Worm (Caenorhabditis elegans) whole organism, mixed stage, embryonic: Measurements from ENCODE around the gene piki-1.
A peak's percentile ranks its signal among the peaks of the same experiment; 100 is the strongest.

ENCODE experiments used
- M03D4.4 ChIP-seq: sonication (generic microtip); optimal IDR thresholded peaks from 2 replicates; lab custom pipeline; 2017; ENCODE audit warnings: mild to moderate bottlenecking, missing genetic modification characterization, missing compliant biosample characterization
- bed-3 ChIP-seq: fragments of 200-800 bp; sonication (Bioruptor generic); optimal IDR thresholded peaks from 3 replicates; lab custom pipeline; 2018; ENCODE audit warnings: mild to moderate bottlenecking, missing genetic modification characterization, moderate library complexity, missing compliant biosample characterization
- blmp-1 ChIP-seq: fragments of 150-350 bp; optimal IDR thresholded peaks from 2 replicates; lab custom pipeline; 2014; ENCODE audit warnings: missing biosample characterization, missing genetic modification characterization
- ceh-43 ChIP-seq: fragments of 200-800 bp; sonication (Bioruptor generic); optimal IDR thresholded peaks from 2 replicates; lab custom pipeline; 2018; ENCODE audit warnings: mild to moderate bottlenecking, missing genetic modification characterization, moderate library complexity, missing compliant biosample characterization
- ces-1 ChIP-seq: fragments of 150-350 bp; optimal IDR thresholded peaks from 2 replicates; lab custom pipeline; 2014; ENCODE audit warnings: missing biosample characterization, missing genetic modification reagents, missing genetic modification characterization
- cnd-1 ChIP-seq: fragments of 200-800 bp; sonication (Bioruptor generic); optimal IDR thresholded peaks from 2 replicates; lab custom pipeline; 2018; ENCODE audit warnings: mild to moderate bottlenecking, missing genetic modification characterization, missing compliant biosample characterization
- elt-1 ChIP-seq: sonication (generic microtip); optimal IDR thresholded peaks from 2 replicates; lab custom pipeline; 2017; ENCODE audit warnings: missing genetic modification characterization, mild to moderate bottlenecking, missing compliant biosample characterization, antibody characterized with exemption, moderate library complexity, borderline replicate concordance; ENCODE audit not compliant: insufficient read depth
- elt-3 ChIP-seq: fragments of 150-350 bp; optimal IDR thresholded peaks from 2 replicates; lab custom pipeline; 2014; ENCODE audit warnings: missing biosample characterization, missing genetic modification characterization
- flh-1 ChIP-seq: fragments of 200-800 bp; sonication (Bioruptor generic); optimal IDR thresholded peaks from 2 replicates; lab custom pipeline; 2018; ENCODE audit warnings: mild to moderate bottlenecking, missing genetic modification characterization, moderate library complexity, missing compliant biosample characterization
- ham-2 ChIP-seq: fragments of 200-800 bp; sonication (Bioruptor generic); optimal IDR thresholded peaks from 2 replicates; lab custom pipeline; 2018; ENCODE audit warnings: mild to moderate bottlenecking, missing genetic modification characterization, missing compliant biosample characterization
- hlh-1 ChIP-seq: fragments of 150-350 bp; optimal IDR thresholded peaks from 2 replicates; lab custom pipeline; 2014; ENCODE audit warnings: missing biosample characterization, missing genetic modification reagents, missing genetic modification characterization
- lin-13 ChIP-seq: fragments of 150-350 bp; optimal IDR thresholded peaks from 2 replicates; lab custom pipeline; 2014; ENCODE audit warnings: missing biosample characterization, missing genetic modification characterization
- lin-32 ChIP-seq: fragments of 200-800 bp; sonication (Bioruptor generic); optimal IDR thresholded peaks from 2 replicates; lab custom pipeline; 2018; ENCODE audit warnings: mild to moderate bottlenecking, missing genetic modification characterization, missing compliant biosample characterization
- lsy-2 ChIP-seq: fragments of 150-350 bp; optimal IDR thresholded peaks from 2 replicates; lab custom pipeline; 2014; ENCODE audit warnings: missing biosample characterization, missing genetic modification characterization
- mab-5 ChIP-seq: fragments of 150-350 bp; optimal IDR thresholded peaks from 2 replicates; lab custom pipeline; 2014; ENCODE audit warnings: missing biosample characterization, missing genetic modification characterization
- mep-1 ChIP-seq: fragments of 150-350 bp; optimal IDR thresholded peaks from 2 replicates; lab custom pipeline; 2017; ENCODE audit warnings: missing biosample characterization, missing genetic modification reagents, missing genetic modification characterization, inconsistent platforms
- mls-2 ChIP-seq: sonication (generic microtip); optimal IDR thresholded peaks from 2 replicates; lab custom pipeline; 2016; ENCODE audit warnings: mild to moderate bottlenecking, missing genetic modification characterization, moderate library complexity, missing compliant biosample characterization
- nhr-2 ChIP-seq: fragments of 150-350 bp; optimal IDR thresholded peaks from 2 replicates; lab custom pipeline; 2014; ENCODE audit warnings: missing biosample characterization, missing genetic modification characterization
- nhr-237 ChIP-seq: fragments of 150-350 bp; optimal IDR thresholded peaks from 2 replicates; lab custom pipeline; 2014; ENCODE audit warnings: missing biosample characterization, missing genetic modification characterization
- nhr-28 ChIP-seq: fragments of 150-350 bp; optimal IDR thresholded peaks from 2 replicates; lab custom pipeline; 2014; ENCODE audit warnings: missing biosample characterization, missing genetic modification characterization
- nhr-76 ChIP-seq: sonication (generic microtip); optimal IDR thresholded peaks from 2 replicates; lab custom pipeline; 2017; ENCODE audit warnings: missing biosample characterization, missing genetic modification characterization
- pha-4 ChIP-seq: fragments of 150-350 bp; optimal IDR thresholded peaks from 2 replicates; lab custom pipeline; 2018; ENCODE audit warnings: missing biosample characterization, missing genetic modification reagents, missing genetic modification characterization
- sem-2 ChIP-seq: fragments of 200-800 bp; sonication (Bioruptor generic); optimal IDR thresholded peaks from 2 replicates; lab custom pipeline; 2018; ENCODE audit warnings: mild to moderate bottlenecking, missing genetic modification characterization, missing compliant biosample characterization
- snpc-4 ChIP-seq: fragments of 150-350 bp; optimal IDR thresholded peaks from 2 replicates; lab custom pipeline; 2014; ENCODE audit warnings: missing biosample characterization, missing genetic modification characterization
- sptf-1 ChIP-seq: sonication (generic microtip); optimal IDR thresholded peaks from 2 replicates; lab custom pipeline; 2017; ENCODE audit warnings: mild to moderate bottlenecking, missing genetic modification characterization, moderate library complexity, missing compliant biosample characterization
- tbx-8 ChIP-seq: fragments of 200-800 bp; sonication (Bioruptor generic); optimal IDR thresholded peaks from 2 replicates; lab custom pipeline; 2018; ENCODE audit warnings: mild to moderate bottlenecking, missing genetic modification characterization, moderate library complexity, missing compliant biosample characterization
- unc-120 ChIP-seq: sonication (generic microtip); optimal IDR thresholded peaks from 2 replicates; lab custom pipeline; 2017; ENCODE audit warnings: missing genetic modification characterization, missing compliant biosample characterization; ENCODE audit not compliant: poor library complexity, severe bottlenecking
- unc-62 ChIP-seq: fragments of 150-350 bp; optimal IDR thresholded peaks from 2 replicates; lab custom pipeline; 2014; ENCODE audit warnings: missing biosample characterization, missing genetic modification reagents, missing genetic modification characterization
- zip-8 ChIP-seq: fragments of 150-350 bp; optimal IDR thresholded peaks from 2 replicates; lab custom pipeline; 2014; ENCODE audit warnings: missing biosample characterization, missing genetic modification characterization
- ztf-11 ChIP-seq: fragments of 150-350 bp; optimal IDR thresholded peaks from 2 replicates; lab custom pipeline; 2014; ENCODE audit warnings: missing biosample characterization, missing genetic modification characterization

The piki-1 gene

ce11 chrX:15272925-15273324 is 26.7 kb upstream of the piki-1 start:
- TF ChIP-seq elt-3 (tag; lab: Kevin White, UChicago) (no peak), lin-32 (GFP tag; lab: Kevin White, UChicago) (no peak), flh-1 (no peak), nhr-237 (no peak), nhr-2 (tag; lab: Kevin White, UChicago) (no peak), nhr-28 (no peak), mls-2 (tag; lab: Kevin White, UChicago) (no peak), sptf-1 (tag; lab: Kevin White, UChicago) (no peak), pha-4 (tag; lab: Kevin White, UChicago) (no peak)

ce11 chrX:15270656-15271055 is 24.5 kb upstream of the piki-1 start:
- no peak for TF ChIP-seq lin-13 (tag; lab: Kevin White, UChicago)
- no peak for TF ChIP-seq unc-120 (tag; lab: Kevin White, UChicago)

- TF ChIP-seq nhr-76 (no peak), cnd-1 (no peak), sem-2 (no peak), pha-4 (tag; lab: Kevin White, UChicago) (no peak), mls-2 (tag; lab: Kevin White, UChicago) (no peak), ces-1 (GFP tag; lab: Kevin White, UChicago) (no peak), lin-13 (tag; lab: Kevin White, UChicago) (no peak), hlh-1 (tag; lab: Kevin White, UChicago) (no peak), M03D4.4 (tag; lab: Kevin White, UChicago) (no peak), elt-1 (tag; lab: Kevin White, UChicago) (no peak), ham-2 (GFP tag; lab: Kevin White, UChicago) (no peak), snpc-4 (tag; lab: Kevin White, UChicago) (no peak), ceh-43 (no peak), ztf-11 (no peak), zip-8 (tag; lab: Kevin White, UChicago) (no peak)
Observed at ce11 chrX:15268461-15268860, 22.3 kb upstream of the piki-1 start.

- TF ChIP-seq nhr-2 (tag; lab: Kevin White, UChicago) (peak; percentile 66), sptf-1 (tag; lab: Kevin White, UChicago) (no peak), zip-8 (tag; lab: Kevin White, UChicago) (peak; percentile 89)
- TF ChIP-seq, all 35 proteins: peak for 2
Observed at ce11 chrX:15264593-15264992, 18.4 kb upstream of the piki-1 start.

- no peak for TF ChIP-seq M03D4.4 (tag; lab: Kevin White, UChicago)
Observed at ce11 chrX:15264149-15264548, 17.9 kb upstream of the piki-1 start.

ce11 chrX:15262875-15263274 is 16.7 kb upstream of the piki-1 start:
- no peak for TF ChIP-seq blmp-1 (tag; lab: Kevin White, UChicago)
- TF ChIP-seq mep-1 (tag; lab: Kevin White, UChicago) = no peak
- TF ChIP-seq unc-120 (tag; lab: Kevin White, UChicago) = no peak
- no peak for TF ChIP-seq ztf-11
- no peak for TF ChIP-seq ham-2 (GFP tag; lab: Kevin White, UChicago)
- TF ChIP-seq flh-1 = no peak
- no peak for TF ChIP-seq lin-13 (tag; lab: Kevin White, UChicago)
- TF ChIP-seq lsy-2 (tag; lab: Kevin White, UChicago) = no peak
- no peak for TF ChIP-seq ceh-43
- no peak for TF ChIP-seq tbx-8 (GFP tag; lab: Kevin White, UChicago)
- no peak for TF ChIP-seq mls-2 (tag; lab: Kevin White, UChicago)
- TF ChIP-seq unc-62 (GFP tag; lab: Kevin White, UChicago) = no peak
- TF ChIP-seq elt-1 (tag; lab: Kevin White, UChicago) = no peak
- no peak for TF ChIP-seq bed-3 (GFP tag; lab: Kevin White, UChicago)
- no peak for TF ChIP-seq ces-1 (GFP tag; lab: Kevin White, UChicago)
- no peak for TF ChIP-seq mab-5 (tag; lab: Kevin White, UChicago)
- TF ChIP-seq hlh-1 (tag; lab: Kevin White, UChicago) = no peak
- TF ChIP-seq snpc-4 (tag; lab: Kevin White, UChicago) = no peak
